Fruit fly (Drosophila melanogaster): ENCODE measurements around the gene snk.

dm6 chr3R:13047431-13047830, 4.9 kb upstream of the snk start, which contains the start of gene CG31157:
- TF ChIP-seq dl (GFP tag; optimal IDR thresholded peaks at IDR 0.05; ENCODE audit: insufficient read depth in 1 of 2, partially characterized antibody in 2 of 2) (no peak), fru (GFP tag; optimal IDR thresholded peaks at IDR 0.05) (no peak)

Data from whole organism, wandering third instar larva.